Worm (Caenorhabditis elegans) whole organism, late embryonic: Measurements from ENCODE around the gene ncx-5.

Source experiments
- ceh-14 ChIP-seq: sonication (generic microtip); optimal IDR thresholded peaks from 2 replicates; lab custom pipeline; 2016; ENCODE audit warnings: missing genotype, missing genetic modification characterization, missing compliant biosample characterization
- dve-1 ChIP-seq: sonication (generic microtip); optimal IDR thresholded peaks from 2 replicates; lab custom pipeline; 2017; ENCODE audit warnings: antibody characterized with exemption, mild to moderate bottlenecking, missing genetic modification characterization, missing compliant biosample characterization
- elt-2 ChIP-seq: sonication (generic microtip); optimal IDR thresholded peaks from 2 replicates; lab custom pipeline; 2016; ENCODE audit warnings: missing genetic modification reagents, missing genetic modification characterization, missing compliant biosample characterization
- ets-4 ChIP-seq: sonication (generic microtip); optimal IDR thresholded peaks from 2 replicates; lab custom pipeline; 2016; ENCODE audit warnings: missing genetic modification characterization, missing compliant biosample characterization
- hlh-30 ChIP-seq: sonication (generic microtip); optimal IDR thresholded peaks from 2 replicates; lab custom pipeline; 2017; ENCODE audit warnings: antibody characterized with exemption, missing genetic modification characterization, missing compliant biosample characterization; ENCODE audit not compliant: insufficient read depth
- hlh-6 ChIP-seq: sonication (generic microtip); optimal IDR thresholded peaks from 2 replicates; lab custom pipeline; 2016; ENCODE audit warnings: missing genotype, missing genetic modification characterization, missing compliant biosample characterization
- lim-6 ChIP-seq: sonication (generic microtip); optimal IDR thresholded peaks from 2 replicates; lab custom pipeline; 2016; ENCODE audit warnings: missing genetic modification characterization, missing compliant biosample characterization
- pha-4 ChIP-seq: fragments of 150-350 bp; optimal IDR thresholded peaks from 2 replicates; lab custom pipeline; 2018; ENCODE audit warnings: missing biosample characterization, missing genetic modification reagents, missing genetic modification characterization
- pqm-1 ChIP-seq: sonication (generic microtip); optimal IDR thresholded peaks from 2 replicates; lab custom pipeline; 2016; ENCODE audit warnings: missing genetic modification characterization, missing compliant biosample characterization
- ref-2 ChIP-seq: sonication (generic microtip); optimal IDR thresholded peaks from 2 replicates; lab custom pipeline; 2016; ENCODE audit warnings: missing genetic modification characterization, missing compliant biosample characterization
- ztf-16 ChIP-seq: sonication (generic microtip); optimal IDR thresholded peaks from 2 replicates; lab custom pipeline; 2017; ENCODE audit warnings: missing genetic modification characterization, missing compliant biosample characterization

- no peak for TF ChIP-seq dve-1 (tag; lab: Kevin White, UChicago)
- TF ChIP-seq ceh-14 = no peak
- TF ChIP-seq pqm-1 (tag; lab: Kevin White, UChicago) = no peak
- no peak for TF ChIP-seq ets-4 (tag; lab: Kevin White, UChicago)
- no peak for TF ChIP-seq hlh-30 (tag; lab: Kevin White, UChicago)
- no peak for TF ChIP-seq elt-2 (tag; lab: Kevin White, UChicago)
- TF ChIP-seq lim-6 (tag; lab: Kevin White, UChicago) = no peak
- no peak for TF ChIP-seq pha-4 (tag; lab: Kevin White, UChicago)
- TF ChIP-seq ztf-16 = no peak
- TF ChIP-seq ref-2 (tag; lab: Kevin White, UChicago) = no peak
- TF ChIP-seq hlh-6 = no peak
Measured at ce11 chrV:10514271-10514670, 24.4 kb upstream of the ncx-5 start, which contains the start of gene dmsr-8.
